Worm (Caenorhabditis elegans) whole organism, mixed stage, embryonic: ENCODE results near the gene gtf-2H1.

ENCODE experiments used
- bed-3 ChIP-seq: fragments of 200-800 bp; sonication (Bioruptor generic); optimal IDR thresholded peaks from 3 replicates; lab custom pipeline; 2018; ENCODE audit warnings: mild to moderate bottlenecking, missing genetic modification characterization, moderate library complexity, missing compliant biosample characterization
- blmp-1 ChIP-seq: fragments of 150-350 bp; optimal IDR thresholded peaks from 2 replicates; lab custom pipeline; 2014; ENCODE audit warnings: missing biosample characterization, missing genetic modification characterization
- ceh-39 ChIP-seq: fragments of 150-350 bp; optimal IDR thresholded peaks from 2 replicates; lab custom pipeline; 2014; ENCODE audit warnings: missing biosample characterization, missing genetic modification characterization
- ceh-43 ChIP-seq: fragments of 200-800 bp; sonication (Bioruptor generic); optimal IDR thresholded peaks from 2 replicates; lab custom pipeline; 2018; ENCODE audit warnings: mild to moderate bottlenecking, missing genetic modification characterization, moderate library complexity, missing compliant biosample characterization
- ceh-83 ChIP-seq: fragments of 200-800 bp; sonication (Bioruptor generic); optimal IDR thresholded peaks from 2 replicates; lab custom pipeline; 2018; ENCODE audit warnings: mild to moderate bottlenecking, missing genetic modification characterization, missing compliant biosample characterization
- ces-1 ChIP-seq: fragments of 150-350 bp; optimal IDR thresholded peaks from 2 replicates; lab custom pipeline; 2014; ENCODE audit warnings: missing biosample characterization, missing genetic modification reagents, missing genetic modification characterization
- cnd-1 ChIP-seq: fragments of 200-800 bp; sonication (Bioruptor generic); optimal IDR thresholded peaks from 2 replicates; lab custom pipeline; 2018; ENCODE audit warnings: mild to moderate bottlenecking, missing genetic modification characterization, missing compliant biosample characterization
- drap-1 ChIP-seq: fragments of 200-800 bp; sonication (Bioruptor generic); optimal IDR thresholded peaks from 3 replicates; lab custom pipeline; 2018; ENCODE audit warnings: mild to moderate bottlenecking, missing genetic modification characterization, missing compliant biosample characterization
- elt-1 ChIP-seq: sonication (generic microtip); optimal IDR thresholded peaks from 2 replicates; lab custom pipeline; 2017; ENCODE audit warnings: missing genetic modification characterization, mild to moderate bottlenecking, missing compliant biosample characterization, antibody characterized with exemption, moderate library complexity, borderline replicate concordance; ENCODE audit not compliant: insufficient read depth
- flh-1 ChIP-seq: fragments of 200-800 bp; sonication (Bioruptor generic); optimal IDR thresholded peaks from 2 replicates; lab custom pipeline; 2018; ENCODE audit warnings: mild to moderate bottlenecking, missing genetic modification characterization, moderate library complexity, missing compliant biosample characterization
- ham-2 ChIP-seq: fragments of 200-800 bp; sonication (Bioruptor generic); optimal IDR thresholded peaks from 2 replicates; lab custom pipeline; 2018; ENCODE audit warnings: mild to moderate bottlenecking, missing genetic modification characterization, missing compliant biosample characterization
- hlh-1 ChIP-seq: fragments of 150-350 bp; optimal IDR thresholded peaks from 2 replicates; lab custom pipeline; 2014; ENCODE audit warnings: missing biosample characterization, missing genetic modification reagents, missing genetic modification characterization
- lin-13 ChIP-seq: fragments of 150-350 bp; optimal IDR thresholded peaks from 2 replicates; lab custom pipeline; 2014; ENCODE audit warnings: missing biosample characterization, missing genetic modification characterization
- lin-32 ChIP-seq: fragments of 200-800 bp; sonication (Bioruptor generic); optimal IDR thresholded peaks from 2 replicates; lab custom pipeline; 2018; ENCODE audit warnings: mild to moderate bottlenecking, missing genetic modification characterization, missing compliant biosample characterization
- lsy-2 ChIP-seq: fragments of 150-350 bp; optimal IDR thresholded peaks from 2 replicates; lab custom pipeline; 2014; ENCODE audit warnings: missing biosample characterization, missing genetic modification characterization
- mab-5 ChIP-seq: fragments of 150-350 bp; optimal IDR thresholded peaks from 2 replicates; lab custom pipeline; 2014; ENCODE audit warnings: missing biosample characterization, missing genetic modification characterization
- mep-1 ChIP-seq: fragments of 150-350 bp; optimal IDR thresholded peaks from 2 replicates; lab custom pipeline; 2017; ENCODE audit warnings: missing biosample characterization, missing genetic modification reagents, missing genetic modification characterization, inconsistent platforms
- mls-2 ChIP-seq: sonication (generic microtip); optimal IDR thresholded peaks from 2 replicates; lab custom pipeline; 2016; ENCODE audit warnings: mild to moderate bottlenecking, missing genetic modification characterization, moderate library complexity, missing compliant biosample characterization
- nhr-12 ChIP-seq: fragments of 150-350 bp; optimal IDR thresholded peaks from 2 replicates; lab custom pipeline; 2014; ENCODE audit warnings: missing biosample characterization, missing genetic modification characterization
- nhr-2 ChIP-seq: fragments of 150-350 bp; optimal IDR thresholded peaks from 2 replicates; lab custom pipeline; 2014; ENCODE audit warnings: missing biosample characterization, missing genetic modification characterization
- nhr-237 ChIP-seq: fragments of 150-350 bp; optimal IDR thresholded peaks from 2 replicates; lab custom pipeline; 2014; ENCODE audit warnings: missing biosample characterization, missing genetic modification characterization
- nhr-28 ChIP-seq: fragments of 150-350 bp; optimal IDR thresholded peaks from 2 replicates; lab custom pipeline; 2014; ENCODE audit warnings: missing biosample characterization, missing genetic modification characterization
- nhr-76 ChIP-seq: sonication (generic microtip); optimal IDR thresholded peaks from 2 replicates; lab custom pipeline; 2017; ENCODE audit warnings: missing biosample characterization, missing genetic modification characterization
- pha-4 ChIP-seq: fragments of 150-350 bp; optimal IDR thresholded peaks from 2 replicates; lab custom pipeline; 2018; ENCODE audit warnings: missing biosample characterization, missing genetic modification reagents, missing genetic modification characterization
- sem-2 ChIP-seq: fragments of 200-800 bp; sonication (Bioruptor generic); optimal IDR thresholded peaks from 2 replicates; lab custom pipeline; 2018; ENCODE audit warnings: mild to moderate bottlenecking, missing genetic modification characterization, missing compliant biosample characterization
- snpc-4 ChIP-seq: fragments of 150-350 bp; optimal IDR thresholded peaks from 2 replicates; lab custom pipeline; 2014; ENCODE audit warnings: missing biosample characterization, missing genetic modification characterization
- sptf-1 ChIP-seq: sonication (generic microtip); optimal IDR thresholded peaks from 2 replicates; lab custom pipeline; 2017; ENCODE audit warnings: mild to moderate bottlenecking, missing genetic modification characterization, moderate library complexity, missing compliant biosample characterization
- tbx-8 ChIP-seq: fragments of 200-800 bp; sonication (Bioruptor generic); optimal IDR thresholded peaks from 2 replicates; lab custom pipeline; 2018; ENCODE audit warnings: mild to moderate bottlenecking, missing genetic modification characterization, moderate library complexity, missing compliant biosample characterization
- unc-120 ChIP-seq: sonication (generic microtip); optimal IDR thresholded peaks from 2 replicates; lab custom pipeline; 2017; ENCODE audit warnings: missing genetic modification characterization, missing compliant biosample characterization; ENCODE audit not compliant: poor library complexity, severe bottlenecking
- unc-39 ChIP-seq: fragments of 150-350 bp; optimal IDR thresholded peaks from 2 replicates; lab custom pipeline; 2014; ENCODE audit warnings: missing biosample characterization, missing genetic modification characterization
- unc-62 ChIP-seq: fragments of 150-350 bp; optimal IDR thresholded peaks from 2 replicates; lab custom pipeline; 2014; ENCODE audit warnings: missing biosample characterization, missing genetic modification reagents, missing genetic modification characterization
- zip-8 ChIP-seq: fragments of 150-350 bp; optimal IDR thresholded peaks from 2 replicates; lab custom pipeline; 2014; ENCODE audit warnings: missing biosample characterization, missing genetic modification characterization
- ztf-11 ChIP-seq: fragments of 150-350 bp; optimal IDR thresholded peaks from 2 replicates; lab custom pipeline; 2014; ENCODE audit warnings: missing biosample characterization, missing genetic modification characterization

The gtf-2H1 gene

ce11 chrIV:184184-184583, 47.4 kb downstream of the gtf-2H1 start, which contains the start of gene pnc-1:
Gene pnc-1 (plus strand): TSS chrIV:184484.
- no peak for TF ChIP-seq hlh-1 (tag; lab: Kevin White, UChicago)

- TF ChIP-seq unc-39 (tag; lab: Kevin White, UChicago) = no peak
- no peak for TF ChIP-seq elt-1 (tag; lab: Kevin White, UChicago)
- TF ChIP-seq ztf-11 = no peak
- TF ChIP-seq nhr-237 (tag; lab: Kevin White, UChicago) = no peak
- no peak for TF ChIP-seq zip-8 (tag; lab: Kevin White, UChicago)
- no peak for TF ChIP-seq sptf-1 (tag; lab: Kevin White, UChicago)
- no peak for TF ChIP-seq snpc-4 (tag; lab: Kevin White, UChicago)
- no peak for TF ChIP-seq flh-1
- no peak for TF ChIP-seq drap-1 (GFP tag; lab: Kevin White, UChicago)
- no peak for TF ChIP-seq pha-4 (tag; lab: Kevin White, UChicago)
- no peak for TF ChIP-seq nhr-76 (tag; lab: Kevin White, UChicago)
- TF ChIP-seq bed-3 (GFP tag; lab: Kevin White, UChicago) = no peak
- no peak for TF ChIP-seq lin-32 (GFP tag; lab: Kevin White, UChicago)
- no peak for TF ChIP-seq blmp-1
- no peak for TF ChIP-seq ceh-39
Observed at ce11 chrIV:183519-183918, 48.1 kb downstream of the gtf-2H1 start.

ce11 chrIV:179700-180099, 51.9 kb downstream of the gtf-2H1 start:
- TF ChIP-seq pha-4 (tag; lab: Kevin White, UChicago) = no peak
- no peak for TF ChIP-seq lin-13 (tag; lab: Kevin White, UChicago)
- no peak for TF ChIP-seq snpc-4 (tag; lab: Kevin White, UChicago)
- no peak for TF ChIP-seq mab-5
- TF ChIP-seq unc-39 (tag; lab: Kevin White, UChicago) = no peak
- no peak for TF ChIP-seq nhr-76 (tag; lab: Kevin White, UChicago)
- no peak for TF ChIP-seq sem-2 (GFP tag; lab: Kevin White, UChicago)
- TF ChIP-seq unc-120 (tag; lab: Kevin White, UChicago) = no peak
- no peak for TF ChIP-seq lsy-2 (tag; lab: Kevin White, UChicago)
- no peak for TF ChIP-seq drap-1 (GFP tag; lab: Kevin White, UChicago)
- no peak for TF ChIP-seq elt-1 (tag; lab: Kevin White, UChicago)
- no peak for TF ChIP-seq sptf-1 (tag; lab: Kevin White, UChicago)
- no peak for TF ChIP-seq lin-32 (GFP tag; lab: Kevin White, UChicago)
- no peak for TF ChIP-seq nhr-237 (tag; lab: Kevin White, UChicago)
- no peak for TF ChIP-seq mls-2 (tag; lab: Kevin White, UChicago)
- no peak for TF ChIP-seq tbx-8 (GFP tag; lab: Kevin White, UChicago)
- TF ChIP-seq, all 35 proteins: peak for 0

ce11 chrIV:178696-179095, 52.9 kb downstream of the gtf-2H1 start, which contains the start of gene tcl-2:
Gene tcl-2 (plus strand): TSS chrIV:179083.
- TF ChIP-seq lin-32 (GFP tag; lab: Kevin White, UChicago) (peak; percentile 63), unc-62 (GFP tag; lab: Kevin White, UChicago) (peak; percentile 67), ceh-39 (no peak), elt-1 (tag; lab: Kevin White, UChicago) (no peak), mep-1 (tag; lab: Kevin White, UChicago) (no peak), nhr-28 (no peak), zip-8 (tag; lab: Kevin White, UChicago) (peak; percentile 89), lin-13 (tag; lab: Kevin White, UChicago) (no peak), sem-2 (GFP tag; lab: Kevin White, UChicago) (peak; percentile 22), ztf-11 (peak; percentile 26), cnd-1 (tag; lab: Kevin White, UChicago) (peak; percentile 49), ceh-43 (GFP tag; lab: Kevin White, UChicago) (no peak)

- TF ChIP-seq hlh-1 (tag; lab: Kevin White, UChicago) (peak; percentile 16), zip-8 (tag; lab: Kevin White, UChicago) (no peak), nhr-28 (no peak), pha-4 (tag; lab: Kevin White, UChicago) (no peak), lin-32 (GFP tag; lab: Kevin White, UChicago) (peak; percentile 69), mep-1 (tag; lab: Kevin White, UChicago) (no peak), nhr-2 (tag; lab: Kevin White, UChicago) (peak; percentile 78), ztf-11 (peak; percentile 52), unc-62 (GFP tag; lab: Kevin White, UChicago) (peak; percentile 16), mab-5 (no peak), ceh-83 (GFP tag; lab: Kevin White, UChicago) (no peak), lsy-2 (tag; lab: Kevin White, UChicago) (no peak), snpc-4 (tag; lab: Kevin White, UChicago) (no peak), nhr-12 (tag; lab: Kevin White, UChicago) (no peak), nhr-76 (tag; lab: Kevin White, UChicago) (no peak), mls-2 (tag; lab: Kevin White, UChicago) (no peak), ham-2 (GFP tag; lab: Kevin White, UChicago) (no peak), cnd-1 (tag; lab: Kevin White, UChicago) (peak; percentile 38), bed-3 (GFP tag; lab: Kevin White, UChicago) (no peak), ces-1 (GFP tag; lab: Kevin White, UChicago) (no peak)
- TF ChIP-seq, all 35 proteins: peak for 6
Observed at ce11 chrIV:177487-177886, 54.1 kb downstream of the gtf-2H1 start.
